Worm (Caenorhabditis elegans) whole organism, L1 larva: ENCODE measurements around the gene EGAP2.1.

Experiments
- C04F5.9 ChIP-seq: sonication (generic microtip); optimal IDR thresholded peaks from 2 replicates; lab custom pipeline; 2016; ENCODE audit warnings: missing genetic modification characterization, missing compliant biosample characterization
- F16B12.6 ChIP-seq: fragments of 150-350 bp; optimal IDR thresholded peaks from 2 replicates; lab custom pipeline; 2014; ENCODE audit warnings: missing biosample characterization, missing genetic modification characterization
- Y116A8C.19 ChIP-seq: sonication (generic microtip); optimal IDR thresholded peaks from 2 replicates; lab custom pipeline; 2016; ENCODE audit warnings: missing compliant biosample characterization, missing genetic modification characterization, borderline replicate concordance
- aha-1 ChIP-seq: fragments of 150-350 bp; optimal IDR thresholded peaks from 2 replicates; lab custom pipeline; 2014; ENCODE audit warnings: missing biosample characterization, missing genetic modification characterization
- aly-2 ChIP-seq: fragments of 150-350 bp; optimal IDR thresholded peaks from 2 replicates; lab custom pipeline; 2014; ENCODE audit warnings: missing biosample characterization, missing genetic modification characterization
- ama-1 ChIP-seq: fragments of 150-350 bp; optimal IDR thresholded peaks from 2 replicates; lab custom pipeline; 2014
- blmp-1 ChIP-seq: fragments of 150-350 bp; optimal IDR thresholded peaks from 2 replicates; lab custom pipeline; 2014; ENCODE audit warnings: missing biosample characterization, missing genetic modification characterization
- ceh-63 ChIP-seq: fragments of 200-800 bp; sonication (Bioruptor generic); optimal IDR thresholded peaks from 2 replicates; lab custom pipeline; 2018; ENCODE audit warnings: mild to moderate bottlenecking, missing genetic modification characterization, missing compliant biosample characterization
- ceh-8 ChIP-seq: fragments of 200-800 bp; sonication (Bioruptor generic); optimal IDR thresholded peaks from 2 replicates; lab custom pipeline; 2018; ENCODE audit warnings: mild to moderate bottlenecking, missing genetic modification characterization, moderate library complexity, missing compliant biosample characterization
- ceh-88 ChIP-seq: fragments of 200-800 bp; sonication (Bioruptor generic); IDR thresholded peaks from 2 replicates; pipeline ENCODE4 v1.3.6; 2022; ENCODE audit warnings: missing genetic modification characterization, missing compliant biosample characterization
- ceh-90 ChIP-seq: sonication (generic microtip); optimal IDR thresholded peaks from 2 replicates; lab custom pipeline; 2016; ENCODE audit warnings: missing genetic modification characterization, missing compliant biosample characterization
- dsc-1 ChIP-seq: sonication (generic microtip); optimal IDR thresholded peaks from 2 replicates; lab custom pipeline; 2016; ENCODE audit warnings: mild to moderate bottlenecking, missing genetic modification characterization, missing compliant biosample characterization
- efl-1 ChIP-seq, 4 experiments: fragments of 150-350 bp; optimal IDR thresholded peaks in 3 of 4; peaks in 1 of 4; 1 replicate in 1 of 4; 2 replicates in 3 of 4; lab custom pipeline; 2014; ENCODE audit warnings: missing biosample characterization in 2 of 4, missing genetic modification characterization in 2 of 4, missing genetic modification reagents in 2 of 4
- efl-3 ChIP-seq: fragments of 200-800 bp; sonication (Bioruptor generic); optimal IDR thresholded peaks from 2 replicates; lab custom pipeline; 2018; ENCODE audit warnings: mild to moderate bottlenecking, missing genetic modification characterization, missing compliant biosample characterization
- egl-27 ChIP-seq, 2 experiments: fragments of 150-350 bp in 1 of 2; sonication (generic microtip); optimal IDR thresholded peaks; 3 replicates each; lab custom pipeline; 2017 to 2018; ENCODE audit warnings: missing biosample characterization in 2 of 2, missing genetic modification characterization in 2 of 2, missing genetic modification reagents in 2 of 2
- elt-2 ChIP-seq: sonication (generic microtip); optimal IDR thresholded peaks from 2 replicates; lab custom pipeline; 2016; ENCODE audit warnings: missing genetic modification characterization, mild to moderate bottlenecking, inconsistent platforms, missing compliant biosample characterization, missing genetic modification reagents
- elt-3 ChIP-seq, 6 experiments: fragments of 150-350 bp in 1 of 6; sonication (generic microtip); optimal IDR thresholded peaks; 2 replicates each; lab custom pipeline; 2017 to 2018; ENCODE audit warnings: missing biosample characterization in 6 of 6, missing genetic modification characterization in 6 of 6, inconsistent platforms in 1 of 6
- ets-5 ChIP-seq: fragments of 200-800 bp; sonication (Bioruptor generic); IDR thresholded peaks from 2 replicates; pipeline ENCODE4 v1.3.6; 2022; ENCODE audit warnings: missing genetic modification characterization, missing compliant biosample characterization
- fkh-10 ChIP-seq: sonication (generic microtip); optimal IDR thresholded peaks from 2 replicates; lab custom pipeline; 2017; ENCODE audit warnings: missing biosample characterization, missing genetic modification reagents, missing genetic modification characterization
- fkh-8 ChIP-seq: sonication (generic microtip); optimal IDR thresholded peaks from 2 replicates; lab custom pipeline; 2016; ENCODE audit warnings: mild to moderate bottlenecking, missing genetic modification characterization, missing compliant biosample characterization
- fos-1 ChIP-seq: fragments of 150-350 bp; optimal IDR thresholded peaks from 2 replicates; lab custom pipeline; 2014; ENCODE audit warnings: missing biosample characterization, missing genetic modification characterization
- hlh-17 ChIP-seq: fragments of 200-800 bp; sonication (Bioruptor generic); optimal IDR thresholded peaks from 2 replicates; lab custom pipeline; 2018; ENCODE audit warnings: missing genetic modification characterization, mild to moderate bottlenecking, missing compliant biosample characterization, moderate library complexity, borderline replicate concordance
- isw-1 ChIP-seq: fragments of 200-800 bp; sonication (Bioruptor generic); IDR thresholded peaks from 2 replicates; pipeline ENCODE4 v1.3.6; 2022; ENCODE audit warnings: missing genetic modification characterization, missing compliant biosample characterization
- jun-1 ChIP-seq: fragments of 150-350 bp; optimal IDR thresholded peaks from 2 replicates; lab custom pipeline; 2014; ENCODE audit warnings: missing biosample characterization, missing genetic modification reagents, missing genetic modification characterization
- lin-13 ChIP-seq: fragments of 150-350 bp; optimal IDR thresholded peaks from 2 replicates; lab custom pipeline; 2014; ENCODE audit warnings: missing biosample characterization, missing genetic modification reagents, missing genetic modification characterization
- lin-14 ChIP-seq: fragments of 200-800 bp; sonication (Bioruptor generic); optimal IDR thresholded peaks from 2 replicates; lab custom pipeline; 2018; ENCODE audit warnings: mild to moderate bottlenecking, missing genetic modification characterization, moderate library complexity, missing compliant biosample characterization
- lin-15B ChIP-seq: fragments of 150-350 bp; sonication (generic microtip); optimal IDR thresholded peaks from 3 replicates; lab custom pipeline; 2014; ENCODE audit warnings: missing biosample characterization, missing genetic modification characterization
- lin-35 ChIP-seq, 2 experiments: fragments of 150-350 bp; optimal IDR thresholded peaks; 2 replicates each; lab custom pipeline; 2014; ENCODE audit warnings: missing biosample characterization in 2 of 2, missing genetic modification characterization in 2 of 2, missing genetic modification reagents in 2 of 2
- lin-39 ChIP-seq: fragments of 150-350 bp; optimal IDR thresholded peaks from 2 replicates; lab custom pipeline; 2014; ENCODE audit warnings: missing biosample characterization, missing genetic modification reagents, missing genetic modification characterization
- lsy-2 ChIP-seq, 2 experiments: fragments of 150-350 bp; optimal IDR thresholded peaks; 2 replicates each; lab custom pipeline; 2014; ENCODE audit warnings: missing biosample characterization in 2 of 2, missing genetic modification characterization in 2 of 2
- mab-9 ChIP-seq: fragments of 200-800 bp; sonication (Bioruptor generic); IDR thresholded peaks from 2 replicates; pipeline ENCODE4 v1.3.6; 2022; ENCODE audit warnings: missing genetic modification reagents, missing genetic modification characterization, missing compliant biosample characterization
- mdl-1 ChIP-seq, 2 experiments: fragments of 150-350 bp; optimal IDR thresholded peaks; 2 replicates each; lab custom pipeline; 2014 to 2017; ENCODE audit warnings: missing biosample characterization in 2 of 2, missing genetic modification characterization in 2 of 2, inconsistent platforms in 1 of 2
- nhr-11 ChIP-seq: fragments of 150-350 bp; optimal IDR thresholded peaks from 2 replicates; lab custom pipeline; 2014; ENCODE audit warnings: missing biosample characterization, missing genetic modification characterization
- nhr-12 ChIP-seq: sonication (generic microtip); optimal IDR thresholded peaks from 2 replicates; lab custom pipeline; 2017; ENCODE audit warnings: missing biosample characterization, missing genetic modification characterization
- nhr-20 ChIP-seq: sonication (generic microtip); optimal IDR thresholded peaks from 2 replicates; lab custom pipeline; 2016; ENCODE audit warnings: mild to moderate bottlenecking, missing genetic modification characterization, missing compliant biosample characterization
- nhr-47 ChIP-seq: sonication (generic microtip); optimal IDR thresholded peaks from 2 replicates; lab custom pipeline; 2016; ENCODE audit warnings: mild to moderate bottlenecking, missing genetic modification characterization, moderate library complexity, missing compliant biosample characterization
- nhr-77 ChIP-seq: fragments of 150-350 bp; optimal IDR thresholded peaks from 2 replicates; lab custom pipeline; 2014; ENCODE audit warnings: missing biosample characterization, missing genetic modification characterization
- nhr-85 ChIP-seq: sonication (generic microtip); peaks from one replicate; lab custom pipeline; 2016; ENCODE audit warnings: missing genetic modification characterization, inconsistent platforms, missing compliant biosample characterization
- nhr-90 ChIP-seq: sonication (generic microtip); optimal IDR thresholded peaks from 2 replicates; lab custom pipeline; 2016; ENCODE audit warnings: mild to moderate bottlenecking, missing genetic modification characterization, missing compliant biosample characterization; ENCODE audit not compliant: poor library complexity
- pag-3 ChIP-seq: sonication (generic microtip); optimal IDR thresholded peaks from 2 replicates; lab custom pipeline; 2017; ENCODE audit warnings: missing genetic modification characterization, mild to moderate bottlenecking, missing compliant biosample characterization, antibody characterized with exemption, borderline replicate concordance; ENCODE audit not compliant: insufficient read depth
- pax-3 ChIP-seq: fragments of 200-800 bp; sonication (Bioruptor generic); optimal IDR thresholded peaks from 2 replicates; lab custom pipeline; 2018; ENCODE audit warnings: mild to moderate bottlenecking, missing genetic modification characterization, moderate library complexity, missing compliant biosample characterization
- snpc-4 ChIP-seq: fragments of 150-350 bp; optimal IDR thresholded peaks from 2 replicates; lab custom pipeline; 2014; ENCODE audit warnings: missing biosample characterization, missing genetic modification characterization
- sox-4 ChIP-seq: sonication (generic microtip); optimal IDR thresholded peaks from 2 replicates; lab custom pipeline; 2016; ENCODE audit warnings: missing genetic modification characterization, missing compliant biosample characterization
- sup-37 ChIP-seq: fragments of 200-800 bp; sonication (Bioruptor generic); optimal IDR thresholded peaks from 2 replicates; lab custom pipeline; 2018; ENCODE audit warnings: mild to moderate bottlenecking, missing genetic modification characterization, missing compliant biosample characterization
- swsn-7 ChIP-seq: sonication (generic microtip); optimal IDR thresholded peaks from 2 replicates; lab custom pipeline; 2016; ENCODE audit warnings: missing genetic modification characterization, missing compliant biosample characterization
- unc-130 ChIP-seq: fragments of 150-350 bp; optimal IDR thresholded peaks from 2 replicates; lab custom pipeline; 2017; ENCODE audit warnings: missing biosample characterization, missing genetic modification characterization, inconsistent platforms
- unc-30 ChIP-seq: sonication (generic microtip); optimal IDR thresholded peaks from 2 replicates; lab custom pipeline; 2017; ENCODE audit warnings: missing biosample characterization, missing genetic modification characterization
- unc-86 ChIP-seq: sonication (generic microtip); optimal IDR thresholded peaks from 2 replicates; lab custom pipeline; 2016; ENCODE audit warnings: missing genetic modification characterization, missing compliant biosample characterization
- xbp-1 ChIP-seq: sonication (generic microtip); optimal IDR thresholded peaks from 2 replicates; lab custom pipeline; 2016; ENCODE audit warnings: missing genetic modification characterization, missing compliant biosample characterization
- zag-1 ChIP-seq: fragments of 150-350 bp; optimal IDR thresholded peaks from 2 replicates; lab custom pipeline; 2014; ENCODE audit warnings: missing biosample characterization, missing genetic modification characterization
- ztf-4 ChIP-seq: fragments of 150-350 bp; optimal IDR thresholded peaks from 2 replicates; lab custom pipeline; 2014; ENCODE audit warnings: missing biosample characterization, missing genetic modification characterization

The EGAP2.1 gene

DNA sequence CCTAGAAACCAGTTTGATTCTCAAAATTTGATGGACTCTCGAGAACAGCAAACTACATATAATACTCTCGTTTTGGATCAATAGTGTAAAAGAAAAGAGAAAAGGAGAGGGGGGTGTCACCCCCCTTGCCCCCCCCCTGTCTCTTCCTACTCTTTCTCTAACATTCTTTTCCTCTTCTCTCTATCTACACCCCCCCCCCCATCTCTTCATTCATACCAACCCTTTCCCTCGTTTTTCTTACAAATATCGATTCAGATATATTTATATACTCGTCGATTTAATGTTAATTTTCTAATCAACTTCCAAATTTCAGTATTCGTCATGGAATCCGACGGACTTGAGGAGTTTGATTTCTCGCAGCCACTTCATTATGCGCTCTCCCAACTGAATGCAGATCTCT is at the start of gene EGAP2.1:
Gene EGAP2.1, plus strand, starts transcription at position 301 of the 400 bp plus-strand sequence.
- TF ChIP-seq lsy-2 (tag; optimal IDR thresholded peaks at IDR 0.05; lab: Kevin White, UChicago): no peak
- no peak for TF ChIP-seq xbp-1 (tag; lab: Kevin White, UChicago)
- peak; percentile 4 for TF ChIP-seq blmp-1

DNA sequence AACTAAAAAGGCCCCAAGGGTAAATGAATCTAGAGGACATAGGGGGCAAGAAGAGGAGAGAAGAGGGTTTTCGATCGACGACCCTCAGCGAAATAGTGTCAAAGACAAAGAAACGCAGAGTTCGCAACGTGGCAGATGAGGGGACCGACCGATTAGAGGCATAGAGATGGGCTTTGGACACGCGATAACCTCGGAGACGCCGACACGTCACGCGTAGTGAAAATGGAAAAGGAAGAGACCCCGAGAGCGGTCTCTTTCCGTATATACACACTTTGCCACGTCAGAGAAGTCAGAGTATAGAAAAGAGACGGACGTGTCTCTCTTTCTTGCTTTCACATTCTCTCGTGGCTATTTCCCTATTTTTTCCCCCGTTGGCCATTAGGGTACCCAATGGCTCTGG is 49.7 kb upstream of the EGAP2.1 start:
- TF ChIP-seq mab-9 (GFP tag; lab: Robert Waterston, UW) (no peak; the same call in 1 of the 2 replicates), mdl-1 (tag; optimal IDR thresholded peaks at IDR 0.05; lab: Kevin White, UChicago) (peak in 1 of 2 experiments; percentile 86), nhr-77 (tag; lab: Kevin White, UChicago) (no peak), aly-2 (peak; percentile 6), pax-3 (peak; percentile 11), lsy-2 (tag; optimal IDR thresholded peaks at IDR 0.05; lab: Kevin White, UChicago) (peak; percentile 72 to 76), fos-1 (tag; lab: Kevin White, UChicago) (peak; percentile 43), nhr-20 (tag; lab: Kevin White, UChicago) (peak; percentile 84), C04F5.9 (tag; lab: Kevin White, UChicago) (no peak), unc-86 (peak; percentile 57), fkh-8 (tag; lab: Kevin White, UChicago) (peak; percentile 83), ceh-63 (GFP tag; lab: Kevin White, UChicago) (no peak), lin-14 (GFP tag; lab: Kevin White, UChicago) (peak; percentile 97), lin-15B (tag; lab: Kevin White, UChicago) (peak; percentile 4), fkh-10 (GFP tag; lab: Kevin White, UChicago) (peak; percentile 59), swsn-7 (tag; lab: Kevin White, UChicago) (peak; percentile 76), aha-1 (no peak), F16B12.6 (tag; lab: Kevin White, UChicago) (peak; percentile 32), egl-27 (tag; optimal IDR thresholded peaks at IDR 0.05; lab: Kevin White, UChicago) (no peak), pag-3 (tag; lab: Kevin White, UChicago) (no peak), sox-4 (tag; lab: Kevin White, UChicago) (no peak), elt-2 (tag; lab: Kevin White, UChicago) (no peak), nhr-90 (tag; lab: Kevin White, UChicago) (peak; percentile 68), ets-5 (GFP tag; lab: Robert Waterston, UW) (no peak), ztf-4 (tag; lab: Kevin White, UChicago) (peak; percentile 58), sup-37 (GFP tag; lab: Kevin White, UChicago) (no peak), ceh-90 (tag; lab: Kevin White, UChicago) (no peak), ama-1 (no peak), nhr-47 (tag; lab: Kevin White, UChicago) (peak; percentile 81), lin-39 (no peak), ceh-8 (GFP tag; lab: Kevin White, UChicago) (no peak), efl-3 (no peak), hlh-17 (GFP tag; lab: Kevin White, UChicago) (no peak), snpc-4 (tag; lab: Kevin White, UChicago) (peak; percentile 18), zag-1 (no peak), ceh-88 (GFP tag; lab: Robert Waterston, UW) (peak; percentile 47; the same call in 1 of the 2 replicates), nhr-12 (tag; lab: Kevin White, UChicago) (no peak), lin-13 (GFP tag; lab: Kevin White, UChicago) (peak; percentile 69), elt-3 (tag; optimal IDR thresholded peaks at IDR 0.05; lab: Kevin White, UChicago) (peak in 1 of 6 experiments; percentile 11), unc-30 (tag; lab: Kevin White, UChicago) (no peak), nhr-11 (tag; lab: Kevin White, UChicago) (no peak), jun-1 (tag; lab: Kevin White, UChicago) (peak; percentile 45), efl-1 (optimal IDR thresholded peaks at IDR 0.05; lab: Kevin White, UChicago) (peak; percentile 57 to 75), efl-1 (GFP tag; optimal IDR thresholded peaks at IDR 0.05 in 1 of 2; lab: Kevin White, UChicago) (peak; percentile 27 to 93), dsc-1 (tag; lab: Kevin White, UChicago) (peak; percentile 37), nhr-85 (tag; lab: Kevin White, UChicago) (peak; percentile 83), isw-1 (GFP tag; lab: Robert Waterston, UW) (peak; percentile 70), lin-35 (GFP tag; optimal IDR thresholded peaks at IDR 0.05; lab: Kevin White, UChicago) (peak; percentile 57 to 61), unc-130 (peak; percentile 10), Y116A8C.19 (no peak)
